Fruit fly (Drosophila melanogaster) whole organism, adult: Measurements from ENCODE around the gene Rrp40.

Source experiments
- CG11617 ChIP-seq: fragments of 200-800 bp; sonication (Bioruptor generic); optimal IDR thresholded peaks from 2 replicates; lab custom pipeline; 2017; ENCODE audit warnings: mild to moderate bottlenecking, missing biosample characterization, missing genetic modification reagents, missing genetic modification characterization
- CG12768 ChIP-seq: fragments of 200-800 bp; sonication (Bioruptor generic); optimal IDR thresholded peaks from 2 replicates; lab custom pipeline; 2017; ENCODE audit warnings: missing biosample characterization, missing genetic modification characterization, mild to moderate bottlenecking, moderate library complexity, missing genetic modification reagents
- CG14711 ChIP-seq: fragments of 200-800 bp; sonication (Bioruptor generic); optimal IDR thresholded peaks from 2 replicates; lab custom pipeline; 2018; ENCODE audit warnings: missing biosample characterization, mild to moderate bottlenecking, missing genetic modification characterization, moderate library complexity
- CG1620 ChIP-seq: fragments of 200-800 bp; sonication (Bioruptor generic); optimal IDR thresholded peaks from 2 replicates; lab custom pipeline; 2016; ENCODE audit warnings: missing biosample characterization, missing genetic modification characterization
- CG33017 ChIP-seq: fragments of 200-800 bp; sonication (Bioruptor generic); optimal IDR thresholded peaks from 2 replicates; lab custom pipeline; 2018; ENCODE audit warnings: missing biosample characterization, mild to moderate bottlenecking, missing genetic modification characterization, moderate library complexity
- CG5204 ChIP-seq: fragments of 200-800 bp; sonication (Bioruptor generic); optimal IDR thresholded peaks from 2 replicates; lab custom pipeline; 2016; ENCODE audit warnings: missing biosample characterization, missing genetic modification characterization
- CG7045 ChIP-seq: fragments of 200-800 bp; sonication (Bioruptor generic); optimal IDR thresholded peaks from 2 replicates; lab custom pipeline; 2017; ENCODE audit warnings: missing biosample characterization, mild to moderate bottlenecking, missing genetic modification characterization
- CG7101 ChIP-seq: fragments of 200-800 bp; sonication (Bioruptor generic); optimal IDR thresholded peaks from 2 replicates; lab custom pipeline; 2018; ENCODE audit warnings: missing biosample characterization, mild to moderate bottlenecking, missing genetic modification characterization, moderate library complexity
- Clk ChIP-seq: fragments of 200-800 bp; sonication (Bioruptor generic); optimal IDR thresholded peaks from 2 replicates; lab custom pipeline; 2017; ENCODE audit warnings: missing biosample characterization, missing genetic modification characterization
- Crg-1 ChIP-seq: fragments of 200-800 bp; sonication (Bioruptor generic); optimal IDR thresholded peaks from 2 replicates; lab custom pipeline; 2016; ENCODE audit warnings: missing biosample characterization, missing genetic modification characterization
- Hr96 ChIP-seq: fragments of 200-800 bp; sonication (Bioruptor generic); optimal IDR thresholded peaks from 2 replicates; lab custom pipeline; 2016; ENCODE audit warnings: missing biosample characterization, missing genetic modification characterization
- Mnt ChIP-seq: fragments of 200-800 bp; sonication (Bioruptor generic); optimal IDR thresholded peaks from 2 replicates; lab custom pipeline; 2016; ENCODE audit warnings: missing biosample characterization, mild to moderate bottlenecking, missing genetic modification characterization
- bab1 ChIP-seq: fragments of 200-800 bp; sonication (Bioruptor generic); optimal IDR thresholded peaks from 3 replicates; lab custom pipeline; 2019; ENCODE audit warnings: missing biosample characterization, mild to moderate bottlenecking, missing genetic modification characterization, moderate library complexity
- cic ChIP-seq: fragments of 200-800 bp; sonication (Bioruptor generic); optimal IDR thresholded peaks from 2 replicates; lab custom pipeline; 2017; ENCODE audit warnings: missing biosample characterization, mild to moderate bottlenecking, missing genetic modification characterization, moderate library complexity
- cnc ChIP-seq, 2 experiments: fragments of >200 bp; optimal IDR thresholded peaks; 2 replicates each; lab custom pipeline; 2017
- kay ChIP-seq: fragments of 200-800 bp; sonication (Bioruptor generic); peaks from one replicate; lab custom pipeline; 2016; ENCODE audit warnings: missing biosample characterization, missing genetic modification characterization, borderline replicate concordance
- ovo ChIP-seq: fragments of 200-800 bp; sonication (Bioruptor generic); optimal IDR thresholded peaks from 2 replicates; lab custom pipeline; 2016; ENCODE audit warnings: missing biosample characterization, missing genetic modification characterization
- pad ChIP-seq: fragments of 200-800 bp; sonication (Bioruptor generic); optimal IDR thresholded peaks from 3 replicates; lab custom pipeline; 2017; ENCODE audit warnings: missing biosample characterization, missing genetic modification characterization, mild to moderate bottlenecking, moderate library complexity, missing genetic modification reagents
- tj ChIP-seq: fragments of 200-800 bp; sonication (Bioruptor generic); optimal IDR thresholded peaks from 3 replicates; lab custom pipeline; 2017; ENCODE audit warnings: missing biosample characterization, mild to moderate bottlenecking, missing genetic modification characterization, moderate library complexity
- toe ChIP-seq: fragments of 200-800 bp; sonication (Bioruptor generic); optimal IDR thresholded peaks from 2 replicates; lab custom pipeline; 2016; ENCODE audit warnings: missing biosample characterization, missing genetic modification characterization

Rrp40 gene

DNA sequence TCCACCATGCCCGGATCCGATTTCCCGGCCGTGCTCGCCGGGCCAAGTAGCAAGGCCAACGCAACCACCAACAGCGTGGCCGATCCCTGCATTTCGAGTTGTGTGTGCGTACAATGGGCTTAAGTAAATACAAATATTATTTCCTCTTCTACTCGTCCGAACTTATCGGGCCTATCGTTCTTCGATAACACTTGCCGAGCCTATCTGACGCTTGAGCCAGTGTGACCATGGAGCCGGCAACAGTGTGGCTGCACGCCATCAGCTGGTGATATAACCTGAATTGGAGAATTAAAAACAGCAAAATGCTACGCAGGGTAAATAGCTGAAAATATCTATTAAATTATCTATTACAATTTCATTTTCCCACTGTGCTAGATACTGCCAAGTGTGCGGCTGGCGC, 18.3 kb upstream of the Rrp40 start, which contains the start of the genes CG17660 and mRpL48:
CG17660 (minus strand) TSS at position 198 of the 400 bp plus-strand sequence.
mRpL48 (plus strand) TSS at position 239 of the 400 bp plus-strand sequence.
- TF ChIP-seq cic (GFP tag; lab: Kevin White, UChicago) (peak; percentile 22), CG33017 (tag; lab: Kevin White, UChicago) (no peak), Mnt (GFP tag; lab: Kevin White, UChicago) (peak; percentile 62), pad (GFP tag; lab: Kevin White, UChicago) (no peak), ovo (GFP tag; lab: Kevin White, UChicago) (peak; percentile 40), CG1620 (GFP tag; lab: Kevin White, UChicago) (peak; percentile 19), bab1 (GFP tag; lab: Kevin White, UChicago) (peak; percentile 32), CG7101 (tag; lab: Kevin White, UChicago) (peak; percentile 17), CG14711 (tag; lab: Kevin White, UChicago) (peak; percentile 10), CG11617 (GFP tag; lab: Kevin White, UChicago) (peak; percentile 33), CG7045 (GFP tag; lab: Kevin White, UChicago) (no peak)

dm6 chr2L:1715699-1716333, 12.7 kb upstream of the Rrp40 start, which contains the start of gene frtz:
frtz (minus strand) TSS chr2L:1715851.
- TF ChIP-seq CG1620 (GFP tag; lab: Kevin White, UChicago) (no peak), Mnt (GFP tag; lab: Kevin White, UChicago) (peak; percentile 39), bab1 (GFP tag; lab: Kevin White, UChicago) (peak; percentile 38), cnc (optimal IDR thresholded peaks at IDR 0.05; lab: Kevin White, UChicago) (no peak), CG11617 (GFP tag; lab: Kevin White, UChicago) (peak; percentile 18)

- TF ChIP-seq kay (GFP tag; lab: Kevin White, UChicago) (no peak), CG11617 (GFP tag; lab: Kevin White, UChicago) (no peak), Clk (no peak), Hr96 (GFP tag; lab: Kevin White, UChicago) (no peak), toe (GFP tag; lab: Kevin White, UChicago) (no peak), ovo (GFP tag; lab: Kevin White, UChicago) (no peak), CG12768 (GFP tag; lab: Kevin White, UChicago) (no peak), CG7045 (GFP tag; lab: Kevin White, UChicago) (no peak), CG1620 (GFP tag; lab: Kevin White, UChicago) (no peak), Crg-1 (GFP tag; lab: Kevin White, UChicago) (no peak)
Observed at dm6 chr2L:1717247-1717646, 11.3 kb upstream of the Rrp40 start.

- TF ChIP-seq CG1620 (GFP tag; lab: Kevin White, UChicago), result no peak
- TF ChIP-seq pad (GFP tag; lab: Kevin White, UChicago), result no peak
- no peak for TF ChIP-seq CG12768 (GFP tag; lab: Kevin White, UChicago)
- no peak for TF ChIP-seq CG7045 (GFP tag; lab: Kevin White, UChicago)
- TF ChIP-seq CG14711 (tag; lab: Kevin White, UChicago), result no peak
- TF ChIP-seq ovo (GFP tag; lab: Kevin White, UChicago), result no peak
- TF ChIP-seq CG7101 (tag; lab: Kevin White, UChicago), result no peak
- no peak for TF ChIP-seq tj
- no peak for TF ChIP-seq Mnt (GFP tag; lab: Kevin White, UChicago)
- no peak for TF ChIP-seq Crg-1 (GFP tag; lab: Kevin White, UChicago)
- TF ChIP-seq bab1 (GFP tag; lab: Kevin White, UChicago), result no peak
- no peak for TF ChIP-seq kay (GFP tag; lab: Kevin White, UChicago)
- TF ChIP-seq CG5204 (GFP tag; lab: Kevin White, UChicago), result no peak
- TF ChIP-seq toe (GFP tag; lab: Kevin White, UChicago), result no peak
- no peak for TF ChIP-seq CG11617 (GFP tag; lab: Kevin White, UChicago)
- no peak for TF ChIP-seq Clk
- no peak for TF ChIP-seq cnc (optimal IDR thresholded peaks at IDR 0.05; lab: Kevin White, UChicago)
- no peak for TF ChIP-seq CG33017 (tag; lab: Kevin White, UChicago)
- TF ChIP-seq Hr96 (GFP tag; lab: Kevin White, UChicago), result no peak
- no peak for TF ChIP-seq cic (GFP tag; lab: Kevin White, UChicago)
Observed at dm6 chr2L:1719971-1720370, 8.6 kb upstream of the Rrp40 start.

dm6 chr2L:1720846-1721506, 7.6 kb upstream of the Rrp40 start:
- TF ChIP-seq Mnt (GFP tag; lab: Kevin White, UChicago) (peak; percentile 16), Hr96 (GFP tag; lab: Kevin White, UChicago) (no peak), bab1 (GFP tag; lab: Kevin White, UChicago) (no peak), cic (GFP tag; lab: Kevin White, UChicago) (peak; percentile 81), Crg-1 (GFP tag; lab: Kevin White, UChicago) (no peak), Clk (no peak), kay (GFP tag; lab: Kevin White, UChicago) (no peak), CG12768 (GFP tag; lab: Kevin White, UChicago) (peak; percentile 38)

dm6 chr2L:1722260-1722659, 6.3 kb upstream of the Rrp40 start:
- TF ChIP-seq CG33017 (tag; lab: Kevin White, UChicago) (no peak), Mnt (GFP tag; lab: Kevin White, UChicago) (peak; percentile 10), cic (GFP tag; lab: Kevin White, UChicago) (peak; percentile 29)
